Worm (Caenorhabditis elegans) whole organism, L2 larva: ENCODE data around the gene F49H6.17.

Experiments
- F13H6.1 ChIP-seq: sonication (generic microtip); optimal IDR thresholded peaks from 2 replicates; lab custom pipeline; 2016; ENCODE audit warnings: missing genetic modification characterization, missing compliant biosample characterization
- R02D3.7 ChIP-seq: fragments of 150-350 bp; optimal IDR thresholded peaks from 2 replicates; lab custom pipeline; 2014; ENCODE audit warnings: missing biosample characterization, missing genetic modification characterization
- ZK546.5 ChIP-seq: sonication (generic microtip); optimal IDR thresholded peaks from 2 replicates; lab custom pipeline; 2017; ENCODE audit warnings: missing biosample characterization, missing genetic modification characterization
- ceh-82 ChIP-seq: fragments of 150-350 bp; optimal IDR thresholded peaks from 2 replicates; lab custom pipeline; 2014; ENCODE audit warnings: missing biosample characterization, missing genetic modification characterization
- egl-27 ChIP-seq: sonication (generic microtip); optimal IDR thresholded peaks from 3 replicates; lab custom pipeline; 2017; ENCODE audit warnings: missing biosample characterization, missing genetic modification reagents, missing genetic modification characterization
- lsy-2 ChIP-seq, 2 experiments: fragments of 150-350 bp in 1 of 2; sonication (generic microtip) in 1 of 2; optimal IDR thresholded peaks; 2 replicates each; lab custom pipeline; 2014 to 2017; ENCODE audit warnings: missing biosample characterization in 2 of 2, missing genetic modification characterization in 2 of 2
- nhr-6 ChIP-seq: fragments of 150-350 bp; optimal IDR thresholded peaks from 2 replicates; lab custom pipeline; 2014; ENCODE audit warnings: missing biosample characterization, missing genetic modification characterization
- unc-39 ChIP-seq: fragments of 150-350 bp; optimal IDR thresholded peaks from 2 replicates; lab custom pipeline; 2014; ENCODE audit warnings: missing biosample characterization, missing genetic modification characterization

- TF ChIP-seq ceh-82 (no peak), F13H6.1 (tag; lab: Kevin White, UChicago) (no peak), lsy-2 (tag; optimal IDR thresholded peaks at IDR 0.05; lab: Kevin White, UChicago) (no peak), R02D3.7 (no peak), nhr-6 (tag; lab: Kevin White, UChicago) (no peak), unc-39 (tag; lab: Kevin White, UChicago) (no peak), ZK546.5 (tag; lab: Kevin White, UChicago) (no peak), egl-27 (tag; lab: Kevin White, UChicago) (no peak)
These were observed 46.5 kb upstream of the F49H6.17 start for ce11 chrV:16973338-16973737.
